Worm (Caenorhabditis elegans) whole organism, young adult: ENCODE measurements around the gene F13H8.8.

Experiments
- ama-1 ChIP-seq, 3 experiments: fragments of 150-350 bp in 1 of 3; sonication (generic microtip) in 2 of 3; optimal IDR thresholded peaks; 2 replicates each; lab custom pipeline; 2014 to 2018; ENCODE audit warnings: missing biosample characterization in 2 of 3, missing genetic modification characterization in 2 of 3, missing genetic modification reagents in 2 of 3
- aptf-3 ChIP-seq: fragments of 200-800 bp; sonication (Bioruptor generic); IDR thresholded peaks from 2 replicates; pipeline ENCODE4 v1.3.6; 2022; ENCODE audit warnings: missing genetic modification characterization, missing compliant biosample characterization
- dpl-1 ChIP-seq: fragments of 150-350 bp; optimal IDR thresholded peaks from 2 replicates; lab custom pipeline; 2014; ENCODE audit warnings: missing biosample characterization, missing genetic modification reagents, missing genetic modification characterization
- ets-4 ChIP-seq: fragments of 200-800 bp; sonication (Bioruptor generic); optimal IDR thresholded peaks from 2 replicates; lab custom pipeline; 2018; ENCODE audit warnings: mild to moderate bottlenecking, missing genetic modification characterization, missing compliant biosample characterization
- lag-1 ChIP-seq: fragments of 200-800 bp; sonication (Bioruptor generic); IDR thresholded peaks from 2 replicates; pipeline ENCODE4 v1.3.6; 2022; ENCODE audit warnings: missing genetic modification reagents, missing genetic modification characterization, missing compliant biosample characterization

DNA sequence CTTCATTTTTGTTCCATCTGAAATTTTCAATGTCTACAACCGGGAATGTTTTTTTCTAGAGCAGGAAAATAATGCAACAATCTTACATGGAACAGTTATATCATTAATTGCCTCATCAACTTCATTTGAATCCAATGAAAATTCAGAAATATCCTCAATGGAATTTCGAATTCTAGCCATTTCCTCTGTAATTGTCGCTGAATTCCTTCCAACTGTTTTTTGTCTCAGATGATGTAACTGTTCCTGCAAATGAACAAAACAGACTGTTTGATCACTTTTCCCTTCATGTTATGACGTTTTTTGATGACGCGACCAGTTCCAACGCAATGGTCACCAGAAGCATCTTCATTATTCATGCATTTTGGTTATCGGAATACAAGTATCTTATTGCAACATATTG, 46.4 kb downstream of the F13H8.8 start:
- no peak for TF ChIP-seq lag-1 (GFP tag; lab: Robert Waterston, UW)
- no peak for TF ChIP-seq ets-4 (GFP tag; lab: Kevin White, UChicago)
- no peak for TF ChIP-seq aptf-3 (GFP tag; lab: Robert Waterston, UW)
- TF ChIP-seq ama-1 (optimal IDR thresholded peaks at IDR 0.05; lab: Kevin White, UChicago): no peak
- TF ChIP-seq ama-1 (GFP tag; optimal IDR thresholded peaks at IDR 0.05; lab: Kevin White, UChicago): no peak
- TF ChIP-seq dpl-1 (GFP tag; lab: Kevin White, UChicago): no peak
